Fruit fly (Drosophila melanogaster) whole organism: ENCODE data around the gene CG34281.

ENCODE experiments used
- CG8478 ChIP-seq: fragments of >200 bp; optimal IDR thresholded peaks from 2 replicates; lab custom pipeline; 2018; ENCODE audit warnings: inconsistent platforms
- Dll ChIP-seq: fragments of >200 bp; optimal IDR thresholded peaks from 2 replicates; lab custom pipeline; 2017
- EcR ChIP-seq, 2 experiments: fragments of >200 bp; optimal IDR thresholded peaks; 2 replicates each; lab custom pipeline; 2017; ENCODE audit warnings: missing biosample characterization in 2 of 2, missing genetic modification characterization in 2 of 2, missing genetic modification reagents in 2 of 2
- pan ChIP-seq: fragments of >200 bp; optimal IDR thresholded peaks from 2 replicates; lab custom pipeline; 2017
- psq ChIP-seq: fragments of >200 bp; optimal IDR thresholded peaks from 2 replicates; lab custom pipeline; 2017
- usp ChIP-seq: fragments of >200 bp; optimal IDR thresholded peaks from 2 replicates; lab custom pipeline; 2017; ENCODE audit warnings: missing biosample characterization, missing genetic modification characterization, mixed read lengths

Gene CG34281

dm6 chr3R:17612587-17612986 is at the start of gene CG34281:
TSS of gene CG34281 (plus strand) at chr3R:17612887.
- TF ChIP-seq EcR (GFP tag; optimal IDR thresholded peaks at IDR 0.05; lab: Kevin White, UChicago) (no peak), usp (no peak), CG8478 (lab: Kevin White, UChicago) (no peak)

DNA sequence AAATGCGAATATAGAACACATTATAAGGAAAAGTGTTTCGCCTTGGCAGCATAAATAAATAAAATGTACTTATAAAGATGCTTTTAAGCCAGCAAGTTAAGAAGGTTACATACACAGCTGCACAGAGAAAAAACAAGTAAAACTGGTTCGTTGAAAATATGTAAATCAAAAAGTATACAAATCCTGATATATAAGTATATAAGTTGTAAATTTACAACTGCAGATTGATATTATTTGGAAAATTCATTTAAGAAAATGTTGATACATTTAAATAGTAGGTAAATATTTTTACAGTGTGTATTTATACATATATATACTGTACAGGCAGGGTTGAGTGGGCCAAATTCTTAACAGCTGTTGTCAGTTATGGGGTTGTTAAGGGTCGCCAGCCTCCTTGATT is 47.9 kb upstream of the CG34281 start:
- TF ChIP-seq Dll (lab: Kevin White, UChicago) (no peak), usp (no peak), pan (lab: Kevin White, UChicago) (no peak), psq (lab: Kevin White, UChicago) (no peak), CG8478 (lab: Kevin White, UChicago) (no peak), EcR (GFP tag; optimal IDR thresholded peaks at IDR 0.05; lab: Kevin White, UChicago) (no peak)

- no peak for TF ChIP-seq psq (lab: Kevin White, UChicago)
- no peak for TF ChIP-seq pan (lab: Kevin White, UChicago)
- TF ChIP-seq Dll (lab: Kevin White, UChicago), result no peak
- TF ChIP-seq usp, result no peak
- no peak for TF ChIP-seq CG8478 (lab: Kevin White, UChicago)
Observed at dm6 chr3R:17566619-17567489, 45.8 kb upstream of the CG34281 start.

DNA sequence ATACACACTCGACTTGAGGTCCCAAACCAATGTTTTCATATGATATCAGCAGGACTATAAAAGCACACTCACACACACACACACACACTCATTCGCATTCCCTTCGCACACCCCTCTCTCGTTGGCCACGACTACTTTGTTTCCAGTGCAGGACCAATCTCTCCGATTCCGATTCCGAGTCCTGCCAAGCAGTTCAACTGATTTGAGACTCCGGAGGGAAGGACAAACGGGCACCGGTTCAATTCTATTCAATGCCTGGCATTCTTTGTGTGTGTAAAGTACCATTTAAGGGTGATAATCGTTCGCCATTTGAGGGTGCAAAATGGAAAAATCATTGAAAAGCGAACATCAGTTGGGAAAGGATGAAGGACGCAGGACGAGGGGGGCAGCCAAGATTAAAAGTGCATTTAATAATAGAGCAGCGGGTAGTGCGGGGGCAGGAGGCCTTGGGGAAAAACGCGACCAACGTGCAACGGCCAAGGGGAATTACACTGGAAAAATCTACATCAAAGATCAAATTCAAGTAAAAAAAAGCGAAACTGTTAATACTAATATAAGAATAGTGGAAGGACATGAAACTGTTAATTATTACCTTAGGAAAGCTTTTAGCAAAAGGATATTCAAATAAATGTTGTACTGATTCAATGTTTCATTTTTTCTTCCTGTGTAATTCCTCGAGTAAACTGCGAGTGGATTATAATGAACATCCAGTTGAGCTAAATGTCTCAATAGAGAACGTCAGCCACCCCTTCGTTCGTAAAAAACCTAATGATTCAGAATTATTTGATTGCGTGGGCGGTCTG is 28.8 kb upstream of the CG34281 start:
- TF ChIP-seq usp (no peak), pan (lab: Kevin White, UChicago) (no peak), psq (lab: Kevin White, UChicago) (no peak), Dll (lab: Kevin White, UChicago) (no peak), EcR (GFP tag; optimal IDR thresholded peaks at IDR 0.05; lab: Kevin White, UChicago) (no peak)

DNA sequence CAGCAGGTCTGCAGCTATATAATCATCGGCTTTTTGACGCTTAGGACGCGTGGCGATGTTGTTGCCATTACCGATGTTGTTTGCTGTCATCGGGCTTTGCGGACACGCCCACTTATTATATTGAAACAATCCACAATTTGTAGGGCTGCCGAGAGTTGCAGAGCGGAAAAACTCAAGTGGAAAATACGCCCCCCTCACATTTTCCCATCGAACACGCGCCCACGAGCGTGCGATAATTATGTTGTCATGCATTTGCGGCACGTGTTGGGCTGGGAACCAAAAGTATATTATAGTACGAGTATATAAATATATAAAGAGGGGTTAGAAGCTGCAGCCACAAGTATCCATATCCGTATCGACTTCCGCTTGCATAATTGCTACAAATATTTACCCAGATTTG is 23.9 kb upstream of the CG34281 start:
- TF ChIP-seq Dll (lab: Kevin White, UChicago) (no peak), psq (lab: Kevin White, UChicago) (no peak), usp (no peak), pan (lab: Kevin White, UChicago) (no peak), EcR (GFP tag; optimal IDR thresholded peaks at IDR 0.05; lab: Kevin White, UChicago) (no peak), CG8478 (lab: Kevin White, UChicago) (no peak)

- TF ChIP-seq CG8478 (lab: Kevin White, UChicago) (no peak), Dll (lab: Kevin White, UChicago) (no peak), pan (lab: Kevin White, UChicago) (no peak), EcR (GFP tag; optimal IDR thresholded peaks at IDR 0.05; lab: Kevin White, UChicago) (no peak), psq (lab: Kevin White, UChicago) (no peak), usp (no peak)
Observed at dm6 chr3R:17591831-17592230, 20.9 kb upstream of the CG34281 start.

DNA sequence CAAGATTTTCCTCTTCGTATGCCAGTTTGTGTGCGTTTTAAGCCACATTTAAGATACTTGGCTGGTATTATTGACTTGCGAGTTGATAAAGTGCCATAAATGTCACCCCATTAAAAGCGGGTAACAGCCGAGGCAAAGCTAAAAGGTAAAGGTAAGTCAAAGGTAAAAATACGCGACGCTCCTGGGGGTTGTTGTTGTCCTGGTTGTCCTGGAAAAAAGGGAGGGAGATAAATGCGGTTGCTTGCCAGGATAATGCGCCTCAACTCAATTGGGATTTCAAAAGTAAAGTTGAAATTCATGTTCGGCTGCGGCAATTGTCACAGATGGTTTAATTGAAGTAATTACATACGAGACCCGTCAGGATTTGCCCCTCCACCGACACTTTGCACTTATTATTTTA is 19.2 kb upstream of the CG34281 start:
- TF ChIP-seq CG8478 (lab: Kevin White, UChicago) (no peak), psq (lab: Kevin White, UChicago) (no peak), pan (lab: Kevin White, UChicago) (no peak), EcR (GFP tag; optimal IDR thresholded peaks at IDR 0.05; lab: Kevin White, UChicago) (no peak)

DNA sequence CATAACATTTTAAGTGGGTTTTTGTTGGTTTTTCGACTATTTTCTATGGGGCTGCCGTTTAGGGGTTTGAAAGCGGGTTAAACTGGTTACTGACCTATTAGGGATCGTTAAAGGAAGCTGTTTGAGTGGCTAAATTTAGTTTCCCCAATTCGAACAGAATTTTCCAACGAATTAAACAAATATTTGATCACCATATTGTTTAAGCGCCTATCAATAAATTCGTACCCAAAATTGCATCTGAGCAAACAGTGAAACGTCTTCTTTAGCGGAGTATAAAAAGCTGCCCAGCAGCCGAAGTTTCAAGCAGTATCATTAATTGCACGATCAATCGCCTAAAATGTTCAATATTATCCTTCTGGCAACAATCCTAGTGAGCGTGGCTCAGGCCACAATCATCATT is 18.6 kb upstream of the CG34281 start, which contains the start of gene Sgs5bis:
Sgs5bis (plus strand) TSS at position 301 of the 400 bp plus-strand sequence.
- TF ChIP-seq usp (no peak), EcR (GFP tag; optimal IDR thresholded peaks at IDR 0.05; lab: Kevin White, UChicago) (no peak), Dll (lab: Kevin White, UChicago) (no peak), CG8478 (lab: Kevin White, UChicago) (no peak), pan (lab: Kevin White, UChicago) (no peak), psq (lab: Kevin White, UChicago) (no peak)

dm6 chr3R:17595084-17595483 is 17.6 kb upstream of the CG34281 start, which contains the start of gene Sgs5:
TSS of gene Sgs5 (plus strand) at chr3R:17595362.
- no peak for TF ChIP-seq psq (lab: Kevin White, UChicago)
- no peak for TF ChIP-seq usp
- no peak for TF ChIP-seq CG8478 (lab: Kevin White, UChicago)
- TF ChIP-seq pan (lab: Kevin White, UChicago), result no peak
- TF ChIP-seq EcR (GFP tag; optimal IDR thresholded peaks at IDR 0.05; lab: Kevin White, UChicago), result no peak
- no peak for TF ChIP-seq Dll (lab: Kevin White, UChicago)

DNA sequence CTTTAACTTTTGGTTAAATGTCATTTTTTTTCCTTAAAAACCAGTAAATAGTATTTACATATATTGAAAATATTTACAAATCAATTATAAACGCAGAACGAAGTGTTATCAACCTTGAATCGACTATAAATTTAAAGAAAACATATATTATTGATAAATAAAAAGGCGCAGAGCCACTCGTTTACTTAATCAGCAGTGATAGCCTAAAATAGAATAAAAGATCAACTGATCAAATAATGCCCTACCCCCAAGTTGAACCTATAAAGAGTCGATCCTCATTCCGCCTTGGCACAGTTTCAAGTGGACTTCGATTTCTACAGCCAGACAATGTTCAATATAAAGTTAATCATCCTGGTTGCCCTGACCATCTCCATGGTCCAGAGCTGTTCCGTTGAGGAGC is 16.5 kb upstream of the CG34281 start, which contains the start of gene CG7606:
CG7606 (plus strand) TSS at position 301 of the 400 bp plus-strand sequence.
- TF ChIP-seq usp (no peak), EcR (GFP tag; optimal IDR thresholded peaks at IDR 0.05; lab: Kevin White, UChicago) (no peak), CG8478 (lab: Kevin White, UChicago) (no peak), psq (lab: Kevin White, UChicago) (no peak), pan (lab: Kevin White, UChicago) (no peak)

- TF ChIP-seq EcR (GFP tag; optimal IDR thresholded peaks at IDR 0.05; lab: Kevin White, UChicago) (no peak), CG8478 (lab: Kevin White, UChicago) (no peak), psq (lab: Kevin White, UChicago) (no peak), usp (no peak), pan (lab: Kevin White, UChicago) (no peak), Dll (lab: Kevin White, UChicago) (no peak)
Observed at dm6 chr3R:17599695-17600094, 13.0 kb upstream of the CG34281 start.
